Fruit fly (Drosophila melanogaster) whole organism, embryonic: ENCODE data around the gene CG5087.

Experiments used
- CG10979 ChIP-seq: fragments of 200-800 bp; sonication (Bioruptor generic); optimal IDR thresholded peaks from 2 replicates; lab custom pipeline; 2018; ENCODE audit warnings: missing biosample characterization, mild to moderate bottlenecking, missing genetic modification characterization, moderate library complexity
- CG11247 ChIP-seq: fragments of 200-800 bp; sonication (Bioruptor generic); IDR thresholded peaks from 2 replicates; pipeline ENCODE4 v1.3.6; 2022; ENCODE audit warnings: missing biosample characterization, missing genetic modification characterization
- CG11723 ChIP-seq: fragments of 200-800 bp; sonication (Bioruptor generic); optimal IDR thresholded peaks from 2 replicates; lab custom pipeline; 2017; ENCODE audit warnings: missing biosample characterization, mild to moderate bottlenecking, missing genetic modification characterization
- CG12391 ChIP-seq: fragments of 200-800 bp; sonication (Bioruptor generic); optimal IDR thresholded peaks from 3 replicates; lab custom pipeline; 2018; ENCODE audit warnings: missing biosample characterization, mild to moderate bottlenecking, missing genetic modification characterization, moderate library complexity
- CG12659 ChIP-seq: fragments of 200-800 bp; sonication (Bioruptor generic); optimal IDR thresholded peaks from 3 replicates; lab custom pipeline; 2017; ENCODE audit warnings: mild to moderate bottlenecking, missing biosample characterization, missing genetic modification reagents, missing genetic modification characterization
- CG12769 ChIP-seq: fragments of 200-800 bp; sonication (Bioruptor generic); optimal IDR thresholded peaks from 2 replicates; lab custom pipeline; 2019; ENCODE audit warnings: missing biosample characterization, mild to moderate bottlenecking, missing genetic modification characterization, moderate library complexity
- CG14965 ChIP-seq: fragments of 200-800 bp; sonication (Bioruptor generic); optimal IDR thresholded peaks from 2 replicates; lab custom pipeline; 2016; ENCODE audit warnings: missing biosample characterization, missing genetic modification characterization, borderline replicate concordance
- CG16813 ChIP-seq: fragments of 200-800 bp; sonication (Bioruptor generic); IDR thresholded peaks from 3 replicates; pipeline ENCODE4 v1.3.6; 2022; ENCODE audit warnings: missing biosample characterization, missing genetic modification characterization; ENCODE audit not compliant: partially characterized antibody
- CG17359 ChIP-seq: fragments of 200-800 bp; sonication (Bioruptor generic); optimal IDR thresholded peaks from 3 replicates; lab custom pipeline; 2018; ENCODE audit warnings: missing biosample characterization, mild to moderate bottlenecking, missing genetic modification characterization, moderate library complexity
- CG17829 ChIP-seq: fragments of 200-800 bp; optimal IDR thresholded peaks from 2 replicates; lab custom pipeline; 2019; ENCODE audit warnings: missing biosample characterization, mild to moderate bottlenecking, missing genetic modification characterization, moderate library complexity
- CG17912 ChIP-seq: fragments of 200-800 bp; sonication (Bioruptor generic); optimal IDR thresholded peaks from 2 replicates; lab custom pipeline; 2018; ENCODE audit warnings: missing biosample characterization, mild to moderate bottlenecking, missing genetic modification characterization
- CG18011 ChIP-seq: fragments of 200-800 bp; sonication (Bioruptor generic); optimal IDR thresholded peaks from 2 replicates; lab custom pipeline; 2017; ENCODE audit warnings: missing biosample characterization, missing genetic modification characterization, mild to moderate bottlenecking, moderate library complexity, missing genotype
- CG18476 ChIP-seq: fragments of 200-800 bp; sonication (Bioruptor generic); optimal IDR thresholded peaks from 2 replicates; lab custom pipeline; 2016; ENCODE audit warnings: missing biosample characterization, mild to moderate bottlenecking, missing genetic modification characterization
- CG31388 ChIP-seq: fragments of 200-800 bp; sonication (Bioruptor generic); optimal IDR thresholded peaks from 2 replicates; lab custom pipeline; 2016; ENCODE audit warnings: missing biosample characterization, missing genetic modification characterization
- CG33213 ChIP-seq: fragments of 200-800 bp; sonication (Bioruptor generic); optimal IDR thresholded peaks from 3 replicates; lab custom pipeline; 2016; ENCODE audit warnings: missing biosample characterization, missing genetic modification characterization
- CG4424 ChIP-seq: fragments of 200-800 bp; sonication (Bioruptor generic); optimal IDR thresholded peaks from 3 replicates; lab custom pipeline; 2016; ENCODE audit warnings: missing biosample characterization, missing genetic modification characterization
- CG4617 ChIP-seq: fragments of 200-800 bp; sonication (Bioruptor generic); optimal IDR thresholded peaks from 3 replicates; lab custom pipeline; 2016; ENCODE audit warnings: missing biosample characterization, missing genetic modification characterization, borderline replicate concordance
- CG4707 ChIP-seq: fragments of 200-800 bp; sonication (Bioruptor generic); optimal IDR thresholded peaks from 2 replicates; lab custom pipeline; 2018; ENCODE audit warnings: missing biosample characterization, mild to moderate bottlenecking, missing genetic modification characterization, moderate library complexity
- CG6683 ChIP-seq: fragments of 200-800 bp; sonication (Bioruptor generic); optimal IDR thresholded peaks from 2 replicates; lab custom pipeline; 2017; ENCODE audit warnings: missing biosample characterization, mild to moderate bottlenecking, missing genetic modification characterization, missing genetic modification reagents
- CG8089 ChIP-seq: fragments of 200-800 bp; sonication (Bioruptor generic); optimal IDR thresholded peaks from 3 replicates; lab custom pipeline; 2016; ENCODE audit warnings: missing biosample characterization, missing genetic modification characterization
- D19A ChIP-seq: fragments of 200-800 bp; optimal IDR thresholded peaks from 3 replicates; lab custom pipeline; 2019; ENCODE audit warnings: missing biosample characterization, mild to moderate bottlenecking, missing genetic modification characterization, moderate library complexity
- Dbx ChIP-seq: fragments of 200-800 bp; sonication (Bioruptor generic); IDR thresholded peaks from 3 replicates; pipeline ENCODE4 v1.3.6; 2022; ENCODE audit warnings: missing biosample characterization, missing genetic modification characterization
- E2f1 ChIP-seq: fragments of 200-800 bp; sonication (Bioruptor generic); IDR thresholded peaks from 2 replicates; pipeline ENCODE4 v1.3.6; 2022; ENCODE audit warnings: missing biosample characterization, missing genetic modification characterization
- GATAe ChIP-seq: fragments of 200-800 bp; sonication (Bioruptor generic); conservative IDR thresholded peaks from 2 replicates; pipeline ENCODE4 v1.3.6; 2022; ENCODE audit warnings: missing biosample characterization, missing genetic modification characterization
- HmgZ ChIP-seq: fragments of 200-800 bp; sonication (Bioruptor generic); optimal IDR thresholded peaks from 2 replicates; lab custom pipeline; 2018; ENCODE audit warnings: missing biosample characterization, mild to moderate bottlenecking, missing genetic modification characterization
- Hr51 ChIP-seq, 2 experiments: fragments of 200-800 bp; sonication (Bioruptor generic); optimal IDR thresholded peaks; 2 replicates in 1 of 2; 3 replicates in 1 of 2; lab custom pipeline; 2016 to 2018; ENCODE audit warnings: missing biosample characterization in 2 of 2, missing genetic modification characterization in 2 of 2, mild to moderate bottlenecking in 1 of 2, moderate library complexity in 1 of 2
- Lpt ChIP-seq: fragments of >200 bp; optimal IDR thresholded peaks from 2 replicates; lab custom pipeline; 2018; ENCODE audit warnings: missing biosample characterization, missing genetic modification characterization
- Mad ChIP-seq: fragments of 200-800 bp; sonication (Bioruptor generic); optimal IDR thresholded peaks from 2 replicates; lab custom pipeline; 2016; ENCODE audit warnings: missing biosample characterization, missing genetic modification characterization
- YL-1 ChIP-seq: fragments of 200-800 bp; sonication (Bioruptor generic); optimal IDR thresholded peaks from 3 replicates; lab custom pipeline; 2017; ENCODE audit warnings: missing biosample characterization, mild to moderate bottlenecking, missing genetic modification characterization
- ab ChIP-seq: fragments of 200-800 bp; sonication (Bioruptor generic); optimal IDR thresholded peaks from 2 replicates; lab custom pipeline; 2016; ENCODE audit warnings: missing biosample characterization, missing genetic modification characterization
- ato ChIP-seq: fragments of 200-800 bp; sonication (Bioruptor generic); IDR thresholded peaks from 2 replicates; pipeline ENCODE4 v1.3.6; 2022; ENCODE audit warnings: missing biosample characterization, missing genetic modification characterization; ENCODE audit not compliant: partially characterized antibody
- bbx ChIP-seq: fragments of 200-800 bp; sonication (Bioruptor generic); IDR thresholded peaks from 2 replicates; pipeline ENCODE4 v1.3.6; 2022; ENCODE audit warnings: missing biosample characterization, missing genetic modification characterization; ENCODE audit not compliant: partially characterized antibody
- cas ChIP-seq: fragments of 200-800 bp; sonication (Bioruptor generic); IDR thresholded peaks from 2 replicates; pipeline ENCODE4 v1.3.6; 2022; ENCODE audit warnings: missing biosample characterization, missing genetic modification characterization
- crc ChIP-seq: fragments of 200-800 bp; sonication (Bioruptor generic); optimal IDR thresholded peaks from 2 replicates; lab custom pipeline; 2016; ENCODE audit warnings: missing biosample characterization, missing genetic modification characterization
- cwo ChIP-seq: fragments of 200-800 bp; sonication (Bioruptor generic); optimal IDR thresholded peaks from 3 replicates; lab custom pipeline; 2017; ENCODE audit warnings: missing biosample characterization, missing genetic modification characterization, mild to moderate bottlenecking, moderate library complexity, missing genetic modification reagents
- gcm2 ChIP-seq: fragments of 200-800 bp; sonication (Bioruptor generic); optimal IDR thresholded peaks from 2 replicates; lab custom pipeline; 2016; ENCODE audit warnings: missing biosample characterization, missing genetic modification characterization
- grn ChIP-seq: fragments of 200-800 bp; sonication (Bioruptor generic); optimal IDR thresholded peaks from 3 replicates; lab custom pipeline; 2017; ENCODE audit warnings: missing biosample characterization, missing genetic modification characterization
- gro ChIP-seq: fragments of 200-800 bp; sonication (Bioruptor generic); optimal IDR thresholded peaks from 2 replicates; lab custom pipeline; 2016; ENCODE audit warnings: missing biosample characterization, missing genetic modification characterization
- kay ChIP-seq: fragments of 200-800 bp; sonication (Bioruptor generic); optimal IDR thresholded peaks from 2 replicates; lab custom pipeline; 2016; ENCODE audit warnings: missing biosample characterization, missing genetic modification characterization
- mld ChIP-seq: fragments of 200-800 bp; sonication (Bioruptor generic); IDR thresholded peaks from 3 replicates; pipeline ENCODE4 v1.3.6; 2022; ENCODE audit warnings: missing biosample characterization, missing genetic modification characterization; ENCODE audit not compliant: partially characterized antibody
- nau ChIP-seq: fragments of 200-800 bp; sonication (Bioruptor generic); optimal IDR thresholded peaks from 3 replicates; lab custom pipeline; 2017; ENCODE audit warnings: missing biosample characterization, mild to moderate bottlenecking, missing genetic modification characterization, missing genetic modification reagents
- nerfin-2 ChIP-seq: fragments of 200-800 bp; sonication (Bioruptor generic); IDR thresholded peaks from 2 replicates; pipeline ENCODE4 v1.3.6; 2022; ENCODE audit warnings: missing biosample characterization, missing genetic modification characterization; ENCODE audit not compliant: partially characterized antibody
- nom ChIP-seq: fragments of 200-800 bp; sonication (Bioruptor generic); optimal IDR thresholded peaks from 2 replicates; lab custom pipeline; 2017; ENCODE audit warnings: missing biosample characterization, missing genetic modification characterization, mild to moderate bottlenecking, moderate library complexity, missing genetic modification reagents
- prd ChIP-seq, 3 experiments: fragments of >200 bp in 2 of 3; fragments of 200-800 bp in 1 of 3; sonication (Bioruptor generic) in 1 of 3; optimal IDR thresholded peaks in 2 of 3; IDR thresholded peaks in 1 of 3; 2 replicates in 2 of 3; 3 replicates in 1 of 3; pipeline versions ENCODE4 v1.3.6 to Lab custom; 2017 to 2022; ENCODE audit warnings: missing biosample characterization in 1 of 3, missing genetic modification characterization in 1 of 3
- sisA ChIP-seq: fragments of 200-800 bp; sonication (Bioruptor generic); IDR thresholded peaks from 2 replicates; pipeline ENCODE4 v1.3.6; 2022; ENCODE audit warnings: missing biosample characterization, missing genetic modification characterization
- ssp ChIP-seq: fragments of 200-800 bp; sonication (Bioruptor generic); IDR thresholded peaks from 2 replicates; pipeline ENCODE4 v1.3.6; 2022; ENCODE audit warnings: missing biosample characterization, missing genetic modification characterization
- tna ChIP-seq: fragments of 200-800 bp; sonication (Bioruptor generic); IDR thresholded peaks from 2 replicates; pipeline ENCODE4 v1.3.6; 2022; ENCODE audit warnings: missing biosample characterization, missing genetic modification characterization; ENCODE audit not compliant: partially characterized antibody
- vvl ChIP-seq: fragments of 200-800 bp; sonication (Bioruptor generic); IDR thresholded peaks from 2 replicates; pipeline ENCODE4 v1.3.6; 2022; ENCODE audit warnings: missing biosample characterization, missing genetic modification characterization

The CG5087 gene

dm6 chr3L:8997686-8998239, at the start of gene CG5087, which contains the start of gene smg (continued):
- TF ChIP-seq cwo (GFP tag; lab: Kevin White, UChicago): no peak
- no peak for TF ChIP-seq CG10979 (tag; lab: Kevin White, UChicago)
- TF ChIP-seq bbx (GFP tag; lab: Robert Waterston, UW): peak; percentile 71
- TF ChIP-seq cas (GFP tag; lab: Robert Waterston, UW): 0 out of 2 replicates have a peak, but pooled peaks have one; percentile 25
- TF ChIP-seq gcm2 (GFP tag; lab: Kevin White, UChicago): no peak
- peak in 1 of 2 experiments; percentile 8 for TF ChIP-seq Hr51 (GFP tag; optimal IDR thresholded peaks at IDR 0.05; lab: Kevin White, UChicago)
- TF ChIP-seq vvl (GFP tag; lab: Robert Waterston, UW): peak; percentile 85
- peak; percentile 92 for TF ChIP-seq HmgZ (tag; lab: Kevin White, UChicago)
- TF ChIP-seq CG12391 (tag; lab: Kevin White, UChicago): peak; percentile 56
- TF ChIP-seq YL-1 (GFP tag; lab: Kevin White, UChicago): peak; percentile 78
- peak; percentile 89 for TF ChIP-seq CG12659 (GFP tag; lab: Kevin White, UChicago)
- no peak for TF ChIP-seq CG31388 (GFP tag; lab: Kevin White, UChicago)
- TF ChIP-seq CG11723 (GFP tag; lab: Kevin White, UChicago): no peak
- TF ChIP-seq nau (GFP tag; lab: Kevin White, UChicago): no peak
- TF ChIP-seq CG16813 (GFP tag; lab: Robert Waterston, UW): peak; percentile 63
- TF ChIP-seq grn (GFP tag; lab: Kevin White, UChicago): no peak
- peak; percentile 27 for TF ChIP-seq Mad (GFP tag; lab: Kevin White, UChicago)
- peak; percentile 75 for TF ChIP-seq CG17829 (tag; lab: Kevin White, UChicago)
- TF ChIP-seq ato: peak; percentile 59
- TF ChIP-seq ab: no peak
- TF ChIP-seq tna (GFP tag; lab: Robert Waterston, UW): peak; percentile 53; the same call in 1 of the 2 replicates
- TF ChIP-seq CG17912 (GFP tag; lab: Kevin White, UChicago): peak; percentile 58
- no peak for TF ChIP-seq CG14965 (GFP tag; lab: Kevin White, UChicago)
- peak; percentile 49 for TF ChIP-seq CG8089 (GFP tag; lab: Kevin White, UChicago)
- TF ChIP-seq crc (GFP tag; lab: Kevin White, UChicago): no peak
- TF ChIP-seq CG18476 (GFP tag; lab: Kevin White, UChicago): no peak
- TF ChIP-seq CG12769: peak; percentile 76
- TF ChIP-seq CG17359 (tag; lab: Kevin White, UChicago): no peak
- peak; percentile 14; the same call in 1 of the 2 replicates for TF ChIP-seq E2f1 (GFP tag; lab: Robert Waterston, UW)
- TF ChIP-seq CG18011 (GFP tag; lab: Kevin White, UChicago): no peak
- TF ChIP-seq sisA: 0 out of 2 replicates have a peak, but pooled peaks have one; percentile 23
- peak; percentile 36; the same call in 1 of the 2 replicates for TF ChIP-seq CG11247 (GFP tag; lab: Robert Waterston, UW)
- no peak for TF ChIP-seq mld
- TF ChIP-seq GATAe (GFP tag; lab: Robert Waterston, UW): no peak
- peak; percentile 6 for TF ChIP-seq D19A (tag; lab: Kevin White, UChicago)
- TF ChIP-seq CG4707 (GFP tag; lab: Kevin White, UChicago): no peak
- TF ChIP-seq nom (GFP tag; lab: Kevin White, UChicago): peak; percentile 0
- TF ChIP-seq Lpt (GFP tag; lab: Kevin White, UChicago): no peak
- TF ChIP-seq CG4424 (GFP tag; lab: Kevin White, UChicago): peak; percentile 36
- TF ChIP-seq prd (optimal IDR thresholded peaks at IDR 0.05; lab: Kevin White, UChicago): no peak
- TF ChIP-seq prd (GFP tag; IDR thresholded peaks at IDR 0.05; lab: Robert Waterston, UW): peak; percentile 43; the same call in 2 of the 3 replicates
- 0 out of 2 replicates have a peak, but pooled peaks have one; percentile 14 for TF ChIP-seq ssp (GFP tag; lab: Robert Waterston, UW)
- TF ChIP-seq Dbx (GFP tag; lab: Robert Waterston, UW): peak; percentile 69
- TF ChIP-seq CG4617 (GFP tag; lab: Kevin White, UChicago): peak; percentile 98
- no peak for TF ChIP-seq nerfin-2 (GFP tag; lab: Robert Waterston, UW)
- TF ChIP-seq gro: peak; percentile 66
- TF ChIP-seq CG6683: no peak
- TF ChIP-seq CG33213 (GFP tag; lab: Kevin White, UChicago): peak; percentile 93
- TF ChIP-seq kay (GFP tag; lab: Kevin White, UChicago): no peak
